Fruit fly (Drosophila melanogaster) whole organism, embryonic: ENCODE measurements around the gene CG32102.

ENCODE experiments used
- Ada2b ChIP-seq: fragments of 200-800 bp; sonication (Bioruptor generic); IDR thresholded peaks from 2 replicates; pipeline ENCODE4 v1.3.6; 2022; ENCODE audit warnings: missing biosample characterization, missing genetic modification characterization
- Atf3 ChIP-seq: fragments of 200-800 bp; sonication (Bioruptor generic); optimal IDR thresholded peaks from 3 replicates; lab custom pipeline; 2016; ENCODE audit warnings: missing biosample characterization, missing genetic modification characterization
- B-H2 ChIP-seq: fragments of 200-800 bp; sonication (Bioruptor generic); optimal IDR thresholded peaks from 2 replicates; lab custom pipeline; 2018; ENCODE audit warnings: missing biosample characterization, mild to moderate bottlenecking, missing genetic modification characterization
- CG10267 ChIP-seq: fragments of 200-800 bp; sonication (Bioruptor generic); optimal IDR thresholded peaks from 2 replicates; lab custom pipeline; 2018; ENCODE audit warnings: missing biosample characterization, mild to moderate bottlenecking, missing genetic modification characterization, moderate library complexity
- CG10321 ChIP-seq: fragments of 200-800 bp; sonication (Bioruptor generic); IDR thresholded peaks from 2 replicates; pipeline ENCODE4 v1.3.6; 2022; ENCODE audit warnings: missing biosample characterization, missing genetic modification characterization
- CG10462 ChIP-seq: fragments of 200-800 bp; sonication (Bioruptor generic); optimal IDR thresholded peaks from 2 replicates; lab custom pipeline; 2016; ENCODE audit warnings: missing biosample characterization, missing genetic modification characterization
- CG12769 ChIP-seq: fragments of 200-800 bp; sonication (Bioruptor generic); optimal IDR thresholded peaks from 2 replicates; lab custom pipeline; 2019; ENCODE audit warnings: missing biosample characterization, mild to moderate bottlenecking, missing genetic modification characterization, moderate library complexity
- CG13894 ChIP-seq: fragments of 200-800 bp; sonication (Bioruptor generic); optimal IDR thresholded peaks from 3 replicates; lab custom pipeline; 2018; ENCODE audit warnings: missing biosample characterization, mild to moderate bottlenecking, missing genetic modification characterization, moderate library complexity
- CG14014 ChIP-seq: fragments of 200-800 bp; sonication (Bioruptor generic); IDR thresholded peaks from 2 replicates; pipeline ENCODE4 v1.3.6; 2022; ENCODE audit warnings: missing biosample characterization, missing genetic modification characterization
- CG15011 ChIP-seq: fragments of 200-800 bp; sonication (Bioruptor generic); optimal IDR thresholded peaks from 3 replicates; lab custom pipeline; 2018; ENCODE audit warnings: missing biosample characterization, mild to moderate bottlenecking, missing genetic modification characterization
- CG16779 ChIP-seq: fragments of 200-800 bp; sonication (Bioruptor generic); IDR thresholded peaks from 2 replicates; pipeline ENCODE4 v1.3.6; 2022; ENCODE audit warnings: missing biosample characterization, missing genetic modification characterization
- CG16815 ChIP-seq: fragments of 200-800 bp; sonication (Bioruptor generic); optimal IDR thresholded peaks from 3 replicates; lab custom pipeline; 2017; ENCODE audit warnings: missing biosample characterization, mild to moderate bottlenecking, missing genetic modification characterization
- CG17385 ChIP-seq: fragments of 200-800 bp; sonication (Bioruptor generic); optimal IDR thresholded peaks from 3 replicates; lab custom pipeline; 2018; ENCODE audit warnings: missing biosample characterization, mild to moderate bottlenecking, missing genetic modification characterization
- CG17568 ChIP-seq: fragments of 200-800 bp; sonication (Bioruptor generic); optimal IDR thresholded peaks from 2 replicates; lab custom pipeline; 2018; ENCODE audit warnings: missing biosample characterization, mild to moderate bottlenecking, missing genetic modification characterization, moderate library complexity
- CG18599 ChIP-seq: fragments of 200-800 bp; sonication (Bioruptor generic); optimal IDR thresholded peaks from 3 replicates; lab custom pipeline; 2017; ENCODE audit warnings: missing biosample characterization, missing genetic modification characterization, mild to moderate bottlenecking, moderate library complexity, missing genetic modification reagents
- CG18619 ChIP-seq: fragments of 200-800 bp; sonication (Bioruptor generic); optimal IDR thresholded peaks from 3 replicates; lab custom pipeline; 2017; ENCODE audit warnings: missing biosample characterization, mild to moderate bottlenecking, missing genetic modification characterization
- CG2712 ChIP-seq: fragments of 200-800 bp; optimal IDR thresholded peaks from 3 replicates; lab custom pipeline; 2019; ENCODE audit warnings: missing biosample characterization, mild to moderate bottlenecking, missing genetic modification characterization, moderate library complexity
- CG31365 ChIP-seq: fragments of 200-800 bp; sonication (Bioruptor generic); optimal IDR thresholded peaks from 2 replicates; lab custom pipeline; 2018; ENCODE audit warnings: missing biosample characterization, mild to moderate bottlenecking, missing genetic modification characterization
- CG31441 ChIP-seq: fragments of 200-800 bp; sonication (Bioruptor generic); IDR thresholded peaks from 2 replicates; pipeline ENCODE4 v1.3.6; 2022; ENCODE audit warnings: missing biosample characterization, missing genetic modification characterization
- CG34422 ChIP-seq: fragments of 200-800 bp; sonication (Bioruptor generic); IDR thresholded peaks from 3 replicates; pipeline ENCODE4 v1.3.6; 2022; ENCODE audit warnings: missing biosample characterization, missing genetic modification characterization
- CG7372 ChIP-seq: fragments of 200-800 bp; sonication (Bioruptor generic); IDR thresholded peaks from 2 replicates; pipeline ENCODE4 v1.3.6; 2022; ENCODE audit warnings: missing biosample characterization, missing genetic modification characterization
- CG7839 ChIP-seq: fragments of 200-800 bp; sonication (Bioruptor generic); optimal IDR thresholded peaks from 3 replicates; lab custom pipeline; 2018; ENCODE audit warnings: missing biosample characterization, mild to moderate bottlenecking, missing genetic modification characterization, moderate library complexity
- CG8924 ChIP-seq: fragments of 200-800 bp; optimal IDR thresholded peaks from 3 replicates; lab custom pipeline; 2019; ENCODE audit warnings: missing biosample characterization, mild to moderate bottlenecking, missing genetic modification characterization, moderate library complexity
- Dref ChIP-seq: fragments of 200-800 bp; sonication (Bioruptor generic); IDR thresholded peaks from 2 replicates; pipeline ENCODE4 v1.3.6; 2022; ENCODE audit warnings: missing biosample characterization, missing genetic modification characterization
- ERR ChIP-seq: fragments of 200-800 bp; sonication (Bioruptor generic); optimal IDR thresholded peaks from 2 replicates; lab custom pipeline; 2016; ENCODE audit warnings: missing biosample characterization, missing genetic modification characterization
- H2.0 ChIP-seq: fragments of 200-800 bp; sonication (Bioruptor generic); IDR thresholded peaks from 2 replicates; pipeline ENCODE4 v1.3.6; 2022; ENCODE audit warnings: missing biosample characterization, missing genetic modification characterization
- Mrtf ChIP-seq: fragments of 200-800 bp; sonication (Bioruptor generic); IDR thresholded peaks from 3 replicates; pipeline ENCODE4 v1.3.6; 2022; ENCODE audit warnings: missing biosample characterization, missing genetic modification characterization
- Myb ChIP-seq: fragments of 200-800 bp; sonication (Bioruptor generic); optimal IDR thresholded peaks from 2 replicates; lab custom pipeline; 2016; ENCODE audit warnings: missing biosample characterization, missing genetic modification characterization
- Nf-YC ChIP-seq: fragments of 200-800 bp; optimal IDR thresholded peaks from 3 replicates; lab custom pipeline; 2019; ENCODE audit warnings: missing biosample characterization, mild to moderate bottlenecking, missing genetic modification characterization, moderate library complexity
- Rx ChIP-seq: fragments of 200-800 bp; sonication (Bioruptor generic); IDR thresholded peaks from 2 replicates; pipeline ENCODE4 v1.3.6; 2022; ENCODE audit warnings: missing biosample characterization, missing genetic modification characterization
- Stat92E ChIP-seq, 3 experiments: fragments of >200 bp in 2 of 3; fragments of 200-800 bp in 1 of 3; sonication (Bioruptor generic) in 1 of 3; optimal IDR thresholded peaks; 2 replicates each; lab custom pipeline; 2017 to 2019; ENCODE audit warnings: missing biosample characterization in 3 of 3, missing genetic modification characterization in 3 of 3, mild to moderate bottlenecking in 1 of 3, moderate library complexity in 1 of 3
- Trl ChIP-seq, 3 experiments: fragments of >200 bp in 2 of 3; fragments of 200-800 bp in 1 of 3; sonication (Bioruptor generic) in 1 of 3; optimal IDR thresholded peaks; 2 replicates in 1 of 3; 3 replicates in 2 of 3; lab custom pipeline; 2016 to 2017; ENCODE audit warnings: missing biosample characterization in 1 of 3, missing genetic modification characterization in 1 of 3
- Usf ChIP-seq: fragments of 200-800 bp; sonication (Bioruptor generic); optimal IDR thresholded peaks from 2 replicates; lab custom pipeline; 2017; ENCODE audit warnings: missing genotype, missing biosample characterization, missing genetic modification characterization
- ac ChIP-seq: fragments of 200-800 bp; sonication (Bioruptor generic); optimal IDR thresholded peaks from 3 replicates; lab custom pipeline; 2017; ENCODE audit warnings: missing biosample characterization, mild to moderate bottlenecking, missing genetic modification characterization
- bcd ChIP-seq: fragments of 200-800 bp; sonication (Bioruptor generic); optimal IDR thresholded peaks from 2 replicates; lab custom pipeline; 2017; ENCODE audit warnings: missing biosample characterization, mild to moderate bottlenecking, missing genetic modification characterization
- btn ChIP-seq: fragments of 200-800 bp; sonication (Bioruptor generic); optimal IDR thresholded peaks from 2 replicates; lab custom pipeline; 2016; ENCODE audit warnings: missing biosample characterization, missing genetic modification characterization
- cato ChIP-seq: fragments of 200-800 bp; sonication (Bioruptor generic); optimal IDR thresholded peaks from 2 replicates; lab custom pipeline; 2016; ENCODE audit warnings: missing biosample characterization, missing genetic modification characterization, borderline replicate concordance
- dmrt99B ChIP-seq: fragments of 200-800 bp; sonication (Bioruptor generic); optimal IDR thresholded peaks from 2 replicates; lab custom pipeline; 2018; ENCODE audit warnings: missing biosample characterization, mild to moderate bottlenecking, missing genetic modification characterization, moderate library complexity
- fd102C ChIP-seq: fragments of 200-800 bp; sonication (Bioruptor generic); optimal IDR thresholded peaks from 2 replicates; lab custom pipeline; 2018; ENCODE audit warnings: missing biosample characterization, mild to moderate bottlenecking, missing genetic modification characterization, moderate library complexity
- fu2 ChIP-seq: fragments of 200-800 bp; sonication (Bioruptor generic); optimal IDR thresholded peaks from 2 replicates; lab custom pipeline; 2016; ENCODE audit warnings: missing biosample characterization, missing genetic modification characterization
- grn ChIP-seq: fragments of 200-800 bp; sonication (Bioruptor generic); optimal IDR thresholded peaks from 3 replicates; lab custom pipeline; 2017; ENCODE audit warnings: missing biosample characterization, missing genetic modification characterization
- h ChIP-seq: fragments of >200 bp; optimal IDR thresholded peaks from 2 replicates; lab custom pipeline; 2017
- ind ChIP-seq: fragments of 200-800 bp; sonication (Bioruptor generic); optimal IDR thresholded peaks from 3 replicates; lab custom pipeline; 2016; ENCODE audit warnings: missing biosample characterization, missing genetic modification characterization
- onecut ChIP-seq: fragments of 200-800 bp; sonication (Bioruptor generic); IDR thresholded peaks from 2 replicates; pipeline ENCODE4 v1.3.6; 2022; ENCODE audit warnings: missing biosample characterization, missing genetic modification characterization
- pnt ChIP-seq: fragments of 200-800 bp; sonication (Bioruptor generic); optimal IDR thresholded peaks from 3 replicates; lab custom pipeline; 2016; ENCODE audit warnings: missing biosample characterization, missing genetic modification characterization
- sens-2 ChIP-seq: fragments of 200-800 bp; sonication (Bioruptor generic); IDR thresholded peaks from 2 replicates; pipeline ENCODE4 v1.3.6; 2022; ENCODE audit warnings: missing biosample characterization, missing genetic modification characterization
- tgo ChIP-seq: fragments of 200-800 bp; sonication (Bioruptor generic); IDR thresholded peaks from 3 replicates; pipeline ENCODE4 v1.3.6; 2022; ENCODE audit warnings: missing biosample characterization, missing genetic modification characterization
- unc-4 ChIP-seq: fragments of 200-800 bp; sonication (Bioruptor generic); IDR thresholded peaks from 2 replicates; pipeline ENCODE4 v1.3.6; 2022; ENCODE audit warnings: missing biosample characterization, missing genetic modification characterization; ENCODE audit not compliant: partially characterized antibody
- wdn ChIP-seq: fragments of 200-800 bp; sonication (Bioruptor generic); IDR thresholded peaks from 2 replicates; pipeline ENCODE4 v1.3.6; 2022; ENCODE audit warnings: missing biosample characterization, missing genetic modification characterization
- wor ChIP-seq: fragments of 200-800 bp; sonication (Bioruptor generic); IDR thresholded peaks from 2 replicates; pipeline ENCODE4 v1.3.6; 2022; ENCODE audit warnings: missing biosample characterization, missing genetic modification characterization

Gene CG32102

DNA sequence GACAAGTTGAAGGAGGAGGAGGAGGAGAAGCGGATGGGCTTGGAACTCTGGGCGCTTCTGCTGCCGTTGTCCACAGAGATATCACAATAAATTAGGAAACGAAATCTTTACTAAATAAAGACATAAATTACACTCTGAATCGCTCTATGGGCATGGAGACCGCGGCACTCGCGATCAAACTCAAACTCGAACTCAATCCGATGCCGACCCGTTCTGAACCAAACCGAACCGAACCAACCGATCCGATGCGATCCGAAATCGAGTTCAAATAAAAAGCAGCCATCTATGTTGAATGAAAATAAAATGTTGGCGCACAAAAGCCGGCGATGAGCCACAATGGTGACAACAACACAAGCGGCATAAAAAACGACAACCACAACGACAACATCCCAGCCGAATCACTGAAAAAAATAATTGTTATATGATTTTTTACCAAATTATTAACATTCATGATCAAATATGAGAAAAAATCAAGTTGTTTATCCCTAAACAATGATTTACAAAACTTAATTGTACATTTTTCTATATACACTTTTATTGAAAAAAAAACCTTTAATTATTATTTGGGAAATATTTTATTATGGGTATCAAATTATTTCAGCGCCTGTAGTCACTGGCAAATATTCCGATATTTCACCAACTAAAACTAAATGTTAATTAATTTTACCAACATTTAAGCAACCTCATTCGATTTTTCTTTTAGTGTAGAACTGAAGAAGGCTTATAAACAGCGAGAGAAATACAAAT is 12.5 kb downstream of the CG32102 start (continued):
- peak; percentile 83 for TF ChIP-seq CG16815 (GFP tag; lab: Kevin White, UChicago)
- peak; percentile 36; the same call in 1 of the 2 replicates for TF ChIP-seq onecut (GFP tag; lab: Robert Waterston, UW)
- TF ChIP-seq CG12769 = no peak
- TF ChIP-seq CG10462 (GFP tag; lab: Kevin White, UChicago) = peak; percentile 70
- TF ChIP-seq fu2 (GFP tag; lab: Kevin White, UChicago) = no peak
- TF ChIP-seq CG13894 (tag; lab: Kevin White, UChicago) = no peak
- peak; percentile 36; the same call in 1 of the 2 replicates for TF ChIP-seq sens-2 (GFP tag; lab: Robert Waterston, UW)
- TF ChIP-seq CG7372 (GFP tag; lab: Robert Waterston, UW) = no peak
- TF ChIP-seq Nf-YC (tag; lab: Kevin White, UChicago) = peak; percentile 40
- peak; percentile 22 for TF ChIP-seq pnt (GFP tag; lab: Kevin White, UChicago)
- no peak for TF ChIP-seq fd102C
- peak; percentile 47 for TF ChIP-seq wor (GFP tag; lab: Robert Waterston, UW)
- no peak for TF ChIP-seq grn (GFP tag; lab: Kevin White, UChicago)
- peak; percentile 53 for TF ChIP-seq ac (GFP tag; lab: Kevin White, UChicago)
- TF ChIP-seq Usf (GFP tag; lab: Kevin White, UChicago) = peak; percentile 63
- peak; percentile 98 for TF ChIP-seq CG31441
- TF ChIP-seq dmrt99B = peak; percentile 90
- peak; percentile 91 for TF ChIP-seq CG8924
- no peak for TF ChIP-seq wdn (GFP tag; lab: Robert Waterston, UW)
- TF ChIP-seq Rx (GFP tag; lab: Robert Waterston, UW) = no peak
- peak; percentile 64 for TF ChIP-seq cato (GFP tag; lab: Kevin White, UChicago)
- peak; percentile 74 for TF ChIP-seq CG17385 (GFP tag; lab: Kevin White, UChicago)
- TF ChIP-seq CG10321 = no peak
- TF ChIP-seq CG16779 (GFP tag; lab: Robert Waterston, UW) = no peak
- TF ChIP-seq CG31365 = no peak
- TF ChIP-seq h (lab: Kevin White, UChicago) = no peak
- TF ChIP-seq CG14014 = no peak
- no peak for TF ChIP-seq CG34422 (GFP tag; lab: Robert Waterston, UW)
- TF ChIP-seq bcd (GFP tag; lab: Kevin White, UChicago) = peak; percentile 75
- TF ChIP-seq Atf3 (GFP tag; lab: Kevin White, UChicago) = peak; percentile 14
- no peak for TF ChIP-seq Ada2b
- no peak for TF ChIP-seq Myb (GFP tag; lab: Kevin White, UChicago)
- no peak for TF ChIP-seq unc-4 (GFP tag; lab: Robert Waterston, UW)
- peak; percentile 72 for TF ChIP-seq CG18619 (GFP tag; lab: Kevin White, UChicago)
- no peak for TF ChIP-seq Trl (optimal IDR thresholded peaks at IDR 0.05; lab: Kevin White, UChicago)
- peak; percentile 45 for TF ChIP-seq Trl (GFP tag; optimal IDR thresholded peaks at IDR 0.05; lab: Kevin White, UChicago)
- TF ChIP-seq CG17568 (GFP tag; lab: Kevin White, UChicago) = peak; percentile 51
- TF ChIP-seq CG2712 (tag; lab: Kevin White, UChicago) = peak; percentile 94
- no peak; the same call in 2 of the 3 replicates for TF ChIP-seq Mrtf (GFP tag; lab: Robert Waterston, UW)
- TF ChIP-seq tgo (GFP tag; lab: Robert Waterston, UW) = peak; percentile 70
- no peak for TF ChIP-seq B-H2 (GFP tag; lab: Kevin White, UChicago)
- peak; percentile 68 for TF ChIP-seq CG15011 (GFP tag; lab: Kevin White, UChicago)
- no peak for TF ChIP-seq ERR (GFP tag; lab: Kevin White, UChicago)
- TF ChIP-seq Dref (GFP tag; lab: Robert Waterston, UW) = no peak
- peak; percentile 62 for TF ChIP-seq ind
- peak; percentile 46 for TF ChIP-seq CG18599 (GFP tag; lab: Kevin White, UChicago)
- peak; percentile 88 for TF ChIP-seq CG7839 (tag; lab: Kevin White, UChicago)
- TF ChIP-seq CG10267 (tag; lab: Kevin White, UChicago) = peak; percentile 91
- TF ChIP-seq btn (GFP tag; lab: Kevin White, UChicago) = no peak
- TF ChIP-seq H2.0 (GFP tag; lab: Robert Waterston, UW) = no peak; the same call in 1 of the 2 replicates
- TF ChIP-seq Stat92E (GFP tag; optimal IDR thresholded peaks at IDR 0.05; lab: Kevin White, UChicago) = peak in 1 of 3 experiments; percentile 85
